Worm (Caenorhabditis elegans): ENCODE results near the gene sec-16A.1.

sec-16A.1 gene

DNA sequence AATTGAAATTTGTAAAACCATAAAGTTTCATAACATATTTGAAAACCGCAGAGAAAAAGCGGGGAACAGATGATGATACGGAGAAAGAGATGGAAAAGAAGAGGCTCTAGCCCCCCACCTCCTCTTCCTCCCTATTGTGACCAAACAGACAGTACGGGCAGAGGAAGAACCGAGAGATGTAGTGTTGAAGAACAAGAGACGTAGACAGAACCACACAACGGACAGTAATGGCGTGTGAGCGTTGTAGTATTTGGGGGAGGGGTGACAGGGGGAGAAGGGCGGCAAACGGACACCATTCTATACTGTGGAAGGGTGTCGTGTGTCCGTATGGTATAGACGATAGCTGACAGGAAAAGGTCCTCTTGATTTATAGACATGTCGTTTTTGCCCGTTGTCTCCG lies 50.4 kb downstream of the sec-16A.1 start:
- TF ChIP-seq scrt-1 (GFP tag; IDR thresholded peaks at IDR 0.05) (no peak), sea-1 (GFP tag; conservative IDR thresholded peaks at IDR 0.05) (0 out of 2 replicates have a peak, but pooled peaks have one; percentile 44), ets-7 (tag; optimal IDR thresholded peaks at IDR 0.05) (no peak), tbx-11 (GFP tag; IDR thresholded peaks at IDR 0.05) (0 out of 2 replicates have a peak, but pooled peaks have one; percentile 44), hmg-4 (GFP tag; optimal IDR thresholded peaks at IDR 0.05) (peak; percentile 78)

ce11 chrIII:9177874-9178273 lies 52.2 kb downstream of the sec-16A.1 start:
- no peak for TF ChIP-seq hnd-1 (tag; optimal IDR thresholded peaks at IDR 0.05)
- no peak for TF ChIP-seq tra-4 (tag; optimal IDR thresholded peaks at IDR 0.05)
- TF ChIP-seq hmg-4 (GFP tag; optimal IDR thresholded peaks at IDR 0.05): no peak
- TF ChIP-seq tbx-37 (GFP tag; conservative IDR thresholded peaks at IDR 0.05): no peak
- TF ChIP-seq hmbx-1 (tag; optimal IDR thresholded peaks at IDR 0.05): no peak
- TF ChIP-seq B0310.2 (tag; optimal IDR thresholded peaks at IDR 0.05): no peak
- TF ChIP-seq aly-1 (tag; optimal IDR thresholded peaks at IDR 0.05): no peak
- no peak for TF ChIP-seq ama-1 (optimal IDR thresholded peaks at IDR 0.05)
- TF ChIP-seq ceh-13 (GFP tag; optimal IDR thresholded peaks at IDR 0.05): no peak
- no peak for TF ChIP-seq scrt-1 (GFP tag; IDR thresholded peaks at IDR 0.05)
- TF ChIP-seq ets-7 (tag; optimal IDR thresholded peaks at IDR 0.05): no peak
- no peak for TF ChIP-seq sea-1 (GFP tag; conservative IDR thresholded peaks at IDR 0.05)
- no peak for TF ChIP-seq ceh-36 (tag; optimal IDR thresholded peaks at IDR 0.05)
- no peak for TF ChIP-seq tbx-11 (GFP tag; IDR thresholded peaks at IDR 0.05)
- TF ChIP-seq pes-1 (GFP tag; IDR thresholded peaks at IDR 0.05): no peak
- no peak for TF ChIP-seq F13C5.2 (tag; optimal IDR thresholded peaks at IDR 0.05)
- TF ChIP-seq flt-1 (GFP tag; IDR thresholded peaks at IDR 0.05): no peak
